Fruit fly (Drosophila melanogaster): ENCODE results near the gene Polr3D.

Gene Polr3D

DNA sequence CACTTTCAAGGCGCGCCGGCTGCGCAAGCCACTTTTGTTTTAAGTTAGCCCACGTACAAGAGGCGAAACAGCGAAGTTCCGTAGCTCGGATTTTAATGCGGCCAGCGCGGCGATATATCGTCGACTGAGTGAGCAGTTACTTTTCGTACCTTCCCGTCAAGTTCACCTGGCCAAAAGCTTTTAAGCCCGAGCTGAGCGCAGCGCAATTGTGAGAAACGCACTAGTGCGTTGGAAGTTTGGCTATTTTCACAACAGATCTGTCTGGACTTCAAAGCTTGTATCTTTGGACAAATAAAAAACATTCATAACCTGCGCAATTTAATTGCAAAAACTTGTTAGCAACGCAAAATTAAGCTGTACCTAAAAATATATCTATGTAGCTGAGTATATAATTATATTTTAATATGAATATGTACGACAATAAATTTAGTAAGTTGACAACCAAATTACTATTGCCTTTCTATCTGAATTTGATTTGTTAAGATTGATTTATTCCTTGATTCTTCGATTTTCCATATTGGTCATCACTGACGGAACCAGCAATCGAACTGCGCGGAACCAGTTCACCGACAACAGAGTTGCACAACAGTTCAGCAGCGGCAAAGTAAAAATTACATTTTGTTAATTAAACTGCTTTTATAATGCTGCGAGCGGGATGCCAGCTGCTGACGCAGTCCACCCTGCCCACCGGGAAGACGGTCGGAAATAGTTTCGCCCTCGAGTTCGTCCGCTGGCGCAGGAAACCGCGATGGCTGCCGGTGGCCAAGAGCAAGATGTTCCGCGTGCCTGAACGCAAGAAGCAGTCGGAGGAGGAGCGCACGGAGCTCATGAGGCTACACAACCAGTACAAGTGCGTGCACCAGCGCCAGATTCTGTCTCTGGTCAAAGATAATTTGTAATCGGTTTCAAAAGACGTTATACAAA lies 3.1 kb downstream of the Polr3D start, which contains the start of the genes CG13698 and mRpS26 (continued):
- TF ChIP-seq grau (tag; optimal IDR thresholded peaks at IDR 0.05) (peak; percentile 76), lab (GFP tag; optimal IDR thresholded peaks at IDR 0.05) (peak; percentile 76), otp (GFP tag; IDR thresholded peaks at IDR 0.05) (peak; percentile 26; the same call in 1 of the 3 replicates), CTCF (GFP tag; optimal IDR thresholded peaks at IDR 0.05) (no peak), CG10147 (GFP tag; optimal IDR thresholded peaks at IDR 0.05) (peak; percentile 65), CG12071 (GFP tag; optimal IDR thresholded peaks at IDR 0.05) (peak; percentile 3), Atf6 (GFP tag; IDR thresholded peaks at IDR 0.05) (peak; percentile 66), Stat92E (GFP tag; optimal IDR thresholded peaks at IDR 0.05) (no peak), CG10431 (GFP tag; optimal IDR thresholded peaks at IDR 0.05) (peak; percentile 39), gem (tag; optimal IDR thresholded peaks at IDR 0.05) (peak; percentile 84), CG4424 (GFP tag; optimal IDR thresholded peaks at IDR 0.05) (peak; percentile 72), nerfin-2 (GFP tag; IDR thresholded peaks at IDR 0.05; ENCODE audit: partially characterized antibody) (no peak; the same call in 1 of the 2 replicates), CG12391 (tag; optimal IDR thresholded peaks at IDR 0.05) (peak; percentile 86), yki (optimal IDR thresholded peaks at IDR 0.05) (no peak), D19B (GFP tag; optimal IDR thresholded peaks at IDR 0.05) (peak; percentile 58), CG8478 (optimal IDR thresholded peaks at IDR 0.05) (no peak), CG31388 (GFP tag; optimal IDR thresholded peaks at IDR 0.05) (no peak), Dfd (GFP tag; optimal IDR thresholded peaks at IDR 0.05) (no peak), E2f1 (GFP tag; IDR thresholded peaks at IDR 0.05) (0 out of 2 replicates have a peak, but pooled peaks have one; percentile 9), CG11560 (tag; IDR thresholded peaks at IDR 0.05) (no peak), nom (GFP tag; optimal IDR thresholded peaks at IDR 0.05) (no peak), inv (GFP tag; IDR thresholded peaks at IDR 0.05; ENCODE audit: partially characterized antibody) (peak; percentile 44; the same call in 1 of the 2 replicates), klu (GFP tag; IDR thresholded peaks at IDR 0.05) (peak; percentile 29; the same call in 1 of the 2 replicates), unc-4 (GFP tag; IDR thresholded peaks at IDR 0.05; ENCODE audit: partially characterized antibody) (no peak), salm (tag; optimal IDR thresholded peaks at IDR 0.05) (no peak), Jarid2 (GFP tag; optimal IDR thresholded peaks at IDR 0.05) (peak; percentile 90), Kr (GFP tag; optimal IDR thresholded peaks at IDR 0.05) (no peak), CG3065 (GFP tag; optimal IDR thresholded peaks at IDR 0.05) (no peak), Dip2 (GFP tag; IDR thresholded peaks at IDR 0.05) (no peak), CG7786 (GFP tag; optimal IDR thresholded peaks at IDR 0.05) (no peak), ems (GFP tag; optimal IDR thresholded peaks at IDR 0.05) (no peak), croc (GFP tag; conservative IDR thresholded peaks at IDR 0.05) (peak; percentile 22; the same call in 1 of the 3 replicates), HmgZ (tag; optimal IDR thresholded peaks at IDR 0.05) (peak; percentile 60), CG30403 (GFP tag; optimal IDR thresholded peaks at IDR 0.05) (peak; percentile 89), CG15514 (GFP tag; optimal IDR thresholded peaks at IDR 0.05) (peak; percentile 99), fd96Cb (tag; optimal IDR thresholded peaks at IDR 0.05) (peak; percentile 60), Mad (GFP tag; optimal IDR thresholded peaks at IDR 0.05) (peak; percentile 52), peb (GFP tag; IDR thresholded peaks at IDR 0.05) (no peak), sisA (GFP tag; IDR thresholded peaks at IDR 0.05) (peak; percentile 49), Ets65A (GFP tag) (peak; percentile 91), CG6791 (GFP tag; IDR thresholded peaks at IDR 0.05; ENCODE audit: partially characterized antibody) (peak; percentile 60; the same call in 2 of the 3 replicates), chif (GFP tag; optimal IDR thresholded peaks at IDR 0.05) (no peak), dan (GFP tag; IDR thresholded peaks at IDR 0.05) (no peak), CG12299 (tag; optimal IDR thresholded peaks at IDR 0.05) (peak; percentile 60), Tbp (GFP tag; optimal IDR thresholded peaks at IDR 0.05) (no peak), CG4854 (GFP tag; optimal IDR thresholded peaks at IDR 0.05) (no peak), Trl (optimal IDR thresholded peaks at IDR 0.05) (no peak), Trl (GFP tag; optimal IDR thresholded peaks at IDR 0.05) (peak; percentile 40), tgo (GFP tag; IDR thresholded peaks at IDR 0.05) (peak; percentile 58; the same call in 2 of the 3 replicates), CG11456 (GFP tag; IDR thresholded peaks at IDR 0.05) (no peak)
